Fruit fly (Drosophila melanogaster): ENCODE measurements around the gene rdx.

DNA sequence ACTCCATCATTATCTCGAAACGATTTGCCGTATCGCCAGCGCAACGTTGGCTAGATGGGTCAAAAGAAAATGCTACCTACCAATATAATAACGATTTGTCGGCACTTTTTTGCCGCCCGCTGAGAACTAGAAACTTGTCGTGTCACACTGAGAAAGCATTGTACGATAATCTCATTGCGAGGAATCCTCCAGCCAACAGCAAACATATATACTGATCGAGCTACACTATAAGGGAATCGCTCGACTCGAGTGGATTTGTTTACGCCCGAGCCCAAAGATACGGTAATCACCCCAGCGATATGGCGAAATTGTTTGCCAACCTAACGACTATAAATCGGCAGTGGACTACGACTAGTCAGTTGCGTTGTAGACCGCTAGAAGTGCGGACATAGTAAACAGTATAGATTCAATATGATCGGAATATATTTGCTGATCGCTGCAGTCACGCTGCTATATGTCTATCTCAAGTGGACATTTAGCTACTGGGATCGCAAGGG is 2.9 kb downstream of the rdx start, which contains the start of gene Cyp6d5:
- TF ChIP-seq gl (tag; optimal IDR thresholded peaks at IDR 0.05) (no peak), CG9948 (tag; optimal IDR thresholded peaks at IDR 0.05) (no peak), EcR (GFP tag; optimal IDR thresholded peaks at IDR 0.05) (no peak), CG10348 (GFP tag; IDR thresholded peaks at IDR 0.05) (no peak), Snoo (tag; optimal IDR thresholded peaks at IDR 0.05) (no peak), fd96Ca (GFP tag; IDR thresholded peaks at IDR 0.05) (no peak), CG17806 (tag; optimal IDR thresholded peaks at IDR 0.05) (no peak), CG12605 (GFP tag; IDR thresholded peaks at IDR 0.05) (no peak), CG8301 (tag; optimal IDR thresholded peaks at IDR 0.05) (no peak), CG34367 (tag; optimal IDR thresholded peaks at IDR 0.05) (no peak), rn (GFP tag; IDR thresholded peaks at IDR 0.05) (no peak), CG14655 (GFP tag; optimal IDR thresholded peaks at IDR 0.05) (no peak), CG8159 (tag; optimal IDR thresholded peaks at IDR 0.05) (no peak)
